Fruit fly (Drosophila melanogaster): Measurements from ENCODE around the gene msd5.

Gene msd5

DNA sequence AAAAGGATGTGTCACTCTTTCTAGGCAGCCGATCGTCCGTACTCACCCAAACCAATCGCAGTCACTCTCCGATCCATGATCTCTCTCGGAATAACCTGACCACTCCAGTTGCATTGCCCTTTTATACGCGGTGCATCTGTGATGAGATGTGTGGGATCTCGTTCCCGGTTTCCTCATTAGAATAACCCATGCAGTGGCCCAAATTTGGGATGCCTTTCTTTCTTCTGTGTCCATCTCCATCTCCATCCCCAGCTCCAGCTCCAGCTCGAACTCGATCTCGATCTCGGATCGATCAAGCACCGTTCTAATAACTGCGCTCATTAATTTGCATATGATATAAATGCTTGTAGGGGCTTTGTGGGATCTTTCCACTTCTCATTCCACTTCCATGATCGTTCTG, 10.2 kb downstream of the msd5 start, which contains the start of gene CG9184:
Gene CG9184 (minus strand): TSS at position 101 of the 400 bp plus-strand sequence.
- TF ChIP-seq grn (GFP tag; optimal IDR thresholded peaks at IDR 0.05): peak; percentile 1
- no peak for TF ChIP-seq zfh1 (GFP tag; IDR thresholded peaks at IDR 0.05)
- peak; percentile 19 for TF ChIP-seq Ets65A (GFP tag)

DNA sequence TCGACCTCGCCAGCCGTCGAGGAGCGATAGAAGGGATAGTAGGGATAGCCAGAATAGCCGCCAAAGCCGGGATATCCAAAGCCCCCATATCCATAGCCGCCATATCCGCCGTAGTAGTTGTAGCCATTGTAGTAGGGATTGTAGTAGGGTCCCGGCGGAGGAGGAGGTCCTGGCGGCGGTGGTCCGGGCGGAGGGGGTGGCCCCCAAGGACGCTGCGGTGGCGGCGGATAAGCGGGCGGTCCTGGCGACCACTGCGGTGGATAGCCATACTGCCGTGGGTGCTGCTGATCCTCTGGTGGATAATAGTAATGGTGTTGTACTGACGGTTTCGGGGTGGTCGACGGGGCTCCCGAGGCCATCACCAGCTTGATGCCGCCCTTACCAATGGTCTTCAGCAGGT, 10.8 kb downstream of the msd5 start:
- TF ChIP-seq Awh (GFP tag; IDR thresholded peaks at IDR 0.05): no peak
- TF ChIP-seq Hr39 (optimal IDR thresholded peaks at IDR 0.05): peak; percentile 65
- no peak for TF ChIP-seq CG31388 (GFP tag; optimal IDR thresholded peaks at IDR 0.05)
- TF ChIP-seq CG6689 (GFP tag; IDR thresholded peaks at IDR 0.05): 0 out of 2 replicates have a peak, but pooled peaks have one; percentile 21
- no peak for TF ChIP-seq Lim3 (GFP tag; IDR thresholded peaks at IDR 0.05)
- no peak for TF ChIP-seq CG4282 (GFP tag; optimal IDR thresholded peaks at IDR 0.05)
- TF ChIP-seq Side (GFP tag; optimal IDR thresholded peaks at IDR 0.05): no peak

- TF ChIP-seq Med (GFP tag) (no peak), CG17568 (GFP tag; optimal IDR thresholded peaks at IDR 0.05) (no peak), CG18619 (GFP tag; optimal IDR thresholded peaks at IDR 0.05) (no peak), nmo (GFP tag; optimal IDR thresholded peaks at IDR 0.05) (no peak), nerfin-1 (tag; optimal IDR thresholded peaks at IDR 0.05) (no peak), nom (GFP tag; optimal IDR thresholded peaks at IDR 0.05) (peak; percentile 36), shn (GFP tag; optimal IDR thresholded peaks at IDR 0.05) (no peak), CG10366 (GFP tag; IDR thresholded peaks at IDR 0.05) (no peak), CG31441 (GFP tag; IDR thresholded peaks at IDR 0.05) (0 out of 2 replicates have a peak, but pooled peaks have one; percentile 4), dan (GFP tag; IDR thresholded peaks at IDR 0.05) (no peak), corto (GFP tag; optimal IDR thresholded peaks at IDR 0.05) (peak; percentile 1), lbe (GFP tag; optimal IDR thresholded peaks at IDR 0.05) (peak; percentile 58), fd64A (GFP tag; optimal IDR thresholded peaks at IDR 0.05) (no peak), sens (GFP tag) (peak; percentile 11), HLH3B (GFP tag; IDR thresholded peaks at IDR 0.05) (0 out of 2 replicates have a peak, but pooled peaks have one; percentile 0), Deaf1 (tag; optimal IDR thresholded peaks at IDR 0.05) (no peak), Stat92E (GFP tag; optimal IDR thresholded peaks at IDR 0.05) (no peak), btn (GFP tag; optimal IDR thresholded peaks at IDR 0.05) (no peak), rib (GFP tag; IDR thresholded peaks at IDR 0.05) (0 out of 2 replicates have a peak, but pooled peaks have one; percentile 49), Sin3A (optimal IDR thresholded peaks at IDR 0.05) (no peak), ranshi (GFP tag; IDR thresholded peaks at IDR 0.05) (no peak), CG6654 (GFP tag; optimal IDR thresholded peaks at IDR 0.05) (no peak), CrebB (tag; optimal IDR thresholded peaks at IDR 0.05) (no peak), kni (GFP tag; optimal IDR thresholded peaks at IDR 0.05) (no peak), CG1602 (GFP tag; optimal IDR thresholded peaks at IDR 0.05) (no peak), CG5180 (GFP tag; optimal IDR thresholded peaks at IDR 0.05) (no peak), az2 (GFP tag; optimal IDR thresholded peaks at IDR 0.05) (no peak), CG4820 (GFP tag; optimal IDR thresholded peaks at IDR 0.05) (no peak), CG10543 (GFP tag; optimal IDR thresholded peaks at IDR 0.05) (no peak)
These were observed 11.9 kb downstream of the msd5 start for dm6 chr3L:1320931-1321556.

All from whole organism, embryonic.